Worm (Caenorhabditis elegans): Measurements from ENCODE around the gene sds-22.

Gene sds-22

ce11 chrII:7873843-7874372, 15.7 kb downstream of the sds-22 start, which contains the start of gene T01H3.3:
Gene T01H3.3, minus strand, starts transcription at chrII:7873893.
- TF ChIP-seq lin-13 (GFP tag; optimal IDR thresholded peaks at IDR 0.05): peak; percentile 44
- TF ChIP-seq nhr-77 (tag; optimal IDR thresholded peaks at IDR 0.05): no peak
- TF ChIP-seq blmp-1 (tag; optimal IDR thresholded peaks at IDR 0.05; ENCODE audit: insufficient read depth): no peak
- TF ChIP-seq ama-1 (optimal IDR thresholded peaks at IDR 0.05): no peak
- no peak for TF ChIP-seq nhr-10 (tag; optimal IDR thresholded peaks at IDR 0.05)
- peak; percentile 67 for TF ChIP-seq C34F6.9 (tag; optimal IDR thresholded peaks at IDR 0.05)
- no peak for TF ChIP-seq nhr-237 (tag; optimal IDR thresholded peaks at IDR 0.05)
- no peak for TF ChIP-seq unc-39 (tag; optimal IDR thresholded peaks at IDR 0.05)
- no peak for TF ChIP-seq Y55F3AM.14 (GFP tag; optimal IDR thresholded peaks at IDR 0.05)
- no peak for TF ChIP-seq aly-2 (tag; optimal IDR thresholded peaks at IDR 0.05)
- TF ChIP-seq mab-5 (tag; optimal IDR thresholded peaks at IDR 0.05): no peak
- TF ChIP-seq crh-2 (tag; optimal IDR thresholded peaks at IDR 0.05): peak; percentile 39
- no peak for TF ChIP-seq elt-3 (tag; optimal IDR thresholded peaks at IDR 0.05)
- TF ChIP-seq F13H6.1 (tag; optimal IDR thresholded peaks at IDR 0.05): no peak
- no peak for TF ChIP-seq alr-1 (tag; optimal IDR thresholded peaks at IDR 0.05)
- no peak for TF ChIP-seq unc-62 (GFP tag; optimal IDR thresholded peaks at IDR 0.05)
- TF ChIP-seq egl-27 (tag; optimal IDR thresholded peaks at IDR 0.05): no peak
- no peak for TF ChIP-seq ceh-82 (tag; optimal IDR thresholded peaks at IDR 0.05)
- TF ChIP-seq sma-3 (GFP tag; optimal IDR thresholded peaks at IDR 0.05): no peak
- no peak for TF ChIP-seq fos-1 (tag; optimal IDR thresholded peaks at IDR 0.05)
- no peak for TF ChIP-seq ZK546.5 (tag; optimal IDR thresholded peaks at IDR 0.05)
- no peak for TF ChIP-seq nhr-23 (tag; optimal IDR thresholded peaks at IDR 0.05)
- TF ChIP-seq zag-1 (tag; optimal IDR thresholded peaks at IDR 0.05): no peak
- no peak for TF ChIP-seq skn-1 (tag; optimal IDR thresholded peaks at IDR 0.05)
- TF ChIP-seq nhr-12 (tag; optimal IDR thresholded peaks at IDR 0.05): no peak
- TF ChIP-seq dmd-4 (tag; optimal IDR thresholded peaks at IDR 0.05): no peak
- TF ChIP-seq snpc-4 (tag; optimal IDR thresholded peaks at IDR 0.05): no peak
- TF ChIP-seq ztf-11 (tag; optimal IDR thresholded peaks at IDR 0.05): no peak
- TF ChIP-seq nhr-11 (tag; optimal IDR thresholded peaks at IDR 0.05): no peak
- no peak for TF ChIP-seq ztf-1 (GFP tag; conservative IDR thresholded peaks at IDR 0.05)
- TF ChIP-seq mbf-1 (tag; optimal IDR thresholded peaks at IDR 0.05): no peak
- TF ChIP-seq lin-39 (tag; optimal IDR thresholded peaks at IDR 0.05): no peak
- no peak for TF ChIP-seq mdl-1 (tag; optimal IDR thresholded peaks at IDR 0.05)
- TF ChIP-seq sem-4 (tag; optimal IDR thresholded peaks at IDR 0.05): no peak
- no peak for TF ChIP-seq nhr-6 (tag; optimal IDR thresholded peaks at IDR 0.05)
- TF ChIP-seq ztf-4 (tag; optimal IDR thresholded peaks at IDR 0.05): no peak
- peak; percentile 77 for TF ChIP-seq unc-55 (GFP tag; optimal IDR thresholded peaks at IDR 0.05)
- no peak for TF ChIP-seq elt-1 (tag; optimal IDR thresholded peaks at IDR 0.05)
- no peak for TF ChIP-seq peb-1 (tag; optimal IDR thresholded peaks at IDR 0.05)
- peak in 1 of 2 experiments; percentile 82 for TF ChIP-seq lsy-2 (tag; optimal IDR thresholded peaks at IDR 0.05)
- peak; percentile 11 for TF ChIP-seq lin-11 (tag; optimal IDR thresholded peaks at IDR 0.05)
- peak; percentile 31 for TF ChIP-seq nhr-25 (tag; optimal IDR thresholded peaks at IDR 0.05)
- no peak for TF ChIP-seq R02D3.7 (tag; optimal IDR thresholded peaks at IDR 0.05)
- peak; percentile 36 for TF ChIP-seq nhr-129 (tag; optimal IDR thresholded peaks at IDR 0.05)
- TF ChIP-seq sma-9 (GFP tag; optimal IDR thresholded peaks at IDR 0.05): peak; percentile 32
- TF ChIP-seq sma-9 (tag; optimal IDR thresholded peaks at IDR 0.05): no peak
- TF ChIP-seq ceh-16 (tag; optimal IDR thresholded peaks at IDR 0.05): no peak
- peak; percentile 16 for TF ChIP-seq gmeb-1 (tag; optimal IDR thresholded peaks at IDR 0.05)
- TF ChIP-seq nhr-21 (tag; optimal IDR thresholded peaks at IDR 0.05): no peak

All from whole organism, L2 larva.